Fruit fly (Drosophila melanogaster) whole organism, adult: ENCODE measurements around the gene GatC.

Source experiments
- CG11617 ChIP-seq: fragments of 200-800 bp; sonication (Bioruptor generic); optimal IDR thresholded peaks from 2 replicates; lab custom pipeline; 2017; ENCODE audit warnings: mild to moderate bottlenecking, missing biosample characterization, missing genetic modification reagents, missing genetic modification characterization
- CG12768 ChIP-seq: fragments of 200-800 bp; sonication (Bioruptor generic); optimal IDR thresholded peaks from 2 replicates; lab custom pipeline; 2017; ENCODE audit warnings: missing biosample characterization, missing genetic modification characterization, mild to moderate bottlenecking, moderate library complexity, missing genetic modification reagents
- CG33017 ChIP-seq: fragments of 200-800 bp; sonication (Bioruptor generic); optimal IDR thresholded peaks from 2 replicates; lab custom pipeline; 2018; ENCODE audit warnings: missing biosample characterization, mild to moderate bottlenecking, missing genetic modification characterization, moderate library complexity
- Crg-1 ChIP-seq: fragments of 200-800 bp; sonication (Bioruptor generic); optimal IDR thresholded peaks from 2 replicates; lab custom pipeline; 2016; ENCODE audit warnings: missing biosample characterization, missing genetic modification characterization
- Hr96 ChIP-seq: fragments of 200-800 bp; sonication (Bioruptor generic); optimal IDR thresholded peaks from 2 replicates; lab custom pipeline; 2016; ENCODE audit warnings: missing biosample characterization, missing genetic modification characterization
- bab1 ChIP-seq: fragments of 200-800 bp; sonication (Bioruptor generic); optimal IDR thresholded peaks from 3 replicates; lab custom pipeline; 2019; ENCODE audit warnings: missing biosample characterization, mild to moderate bottlenecking, missing genetic modification characterization, moderate library complexity
- cnc ChIP-seq, 2 experiments: fragments of >200 bp; optimal IDR thresholded peaks; 2 replicates each; lab custom pipeline; 2017

- TF ChIP-seq CG11617 (GFP tag; lab: Kevin White, UChicago) = no peak
- no peak for TF ChIP-seq CG33017
- TF ChIP-seq Hr96 (GFP tag; lab: Kevin White, UChicago) = no peak
- no peak for TF ChIP-seq bab1 (GFP tag; lab: Kevin White, UChicago)
- no peak for TF ChIP-seq Crg-1 (GFP tag; lab: Kevin White, UChicago)
- no peak for TF ChIP-seq cnc (optimal IDR thresholded peaks at IDR 0.05; lab: Kevin White, UChicago)
- TF ChIP-seq CG12768 (GFP tag; lab: Kevin White, UChicago) = no peak
Measured at dm6 chr2L:13847625-13848024, 14.7 kb upstream of the GatC start, which contains the start of gene CG7953.
